Worm (Caenorhabditis elegans) whole organism, L4 larva: ENCODE data around the gene xpc-1.

Experiments used
- D1046.2 ChIP-seq: fragments of 200-800 bp; sonication (Bioruptor generic); IDR thresholded peaks from 2 replicates; pipeline ENCODE4 v1.3.6; 2022; ENCODE audit warnings: missing genetic modification characterization, missing compliant biosample characterization
- F26F4.8 ChIP-seq: fragments of 200-800 bp; sonication (Bioruptor generic); conservative IDR thresholded peaks from 2 replicates; pipeline ENCODE4 v1.3.6; 2022; ENCODE audit warnings: missing genetic modification characterization, missing compliant biosample characterization
- F44E2.7 ChIP-seq: fragments of 200-800 bp; sonication (Bioruptor generic); IDR thresholded peaks from 2 replicates; pipeline ENCODE4 v2.1.2; 2022; ENCODE audit warnings: missing genetic modification characterization, missing compliant biosample characterization
- F49E8.2 ChIP-seq: sonication (generic microtip); optimal IDR thresholded peaks from 2 replicates; lab custom pipeline; 2016; ENCODE audit warnings: missing compliant biosample characterization, mild to moderate bottlenecking, missing genetic modification characterization, borderline replicate concordance
- R02D3.7 ChIP-seq: fragments of 150-350 bp; sonication (generic microtip); optimal IDR thresholded peaks from 3 replicates; lab custom pipeline; 2014; ENCODE audit warnings: missing biosample characterization, missing genetic modification characterization
- T26A8.4 ChIP-seq: fragments of 200-800 bp; sonication (Bioruptor generic); IDR thresholded peaks from 2 replicates; pipeline ENCODE4 v1.3.6; 2022; ENCODE audit warnings: missing genetic modification characterization, missing compliant biosample characterization
- Y48G9A.11 ChIP-seq: fragments of 200-800 bp; sonication (Bioruptor generic); IDR thresholded peaks from 2 replicates; pipeline ENCODE4 v1.3.6; 2022; ENCODE audit warnings: missing genetic modification reagents, missing genetic modification characterization, missing compliant biosample characterization
- ZK337.2 ChIP-seq: fragments of 200-800 bp; sonication (Bioruptor generic); IDR thresholded peaks from 2 replicates; pipeline ENCODE4 v1.3.6; 2022; ENCODE audit warnings: missing genetic modification reagents, missing genetic modification characterization, missing compliant biosample characterization
- aha-1 ChIP-seq: fragments of 150-350 bp; peaks from one replicate; lab custom pipeline; 2014; ENCODE audit warnings: missing biosample characterization, missing genetic modification characterization
- ama-1 ChIP-seq: fragments of 150-350 bp; optimal IDR thresholded peaks from 2 replicates; lab custom pipeline; 2014; ENCODE audit warnings: inconsistent platforms, mixed read lengths
- ceh-20 ChIP-seq: fragments of 200-800 bp; sonication (Bioruptor generic); IDR thresholded peaks from 2 replicates; pipeline ENCODE4 v1.3.6; 2022; ENCODE audit warnings: missing genetic modification reagents, missing genetic modification characterization, missing compliant biosample characterization
- ceh-32 ChIP-seq: sonication (generic microtip); optimal IDR thresholded peaks from 2 replicates; lab custom pipeline; 2016; ENCODE audit warnings: mild to moderate bottlenecking, missing genetic modification characterization, missing compliant biosample characterization; ENCODE audit not compliant: poor library complexity
- ceh-44 ChIP-seq: fragments of 200-800 bp; sonication (Bioruptor generic); IDR thresholded peaks from 2 replicates; pipeline ENCODE4 v1.3.6; 2022; ENCODE audit warnings: missing genetic modification reagents, missing genetic modification characterization, missing compliant biosample characterization
- dmd-8 ChIP-seq: fragments of 200-800 bp; sonication (Bioruptor generic); IDR thresholded peaks from 2 replicates; pipeline ENCODE4 v1.3.6; 2022; ENCODE audit warnings: missing genetic modification characterization, missing compliant biosample characterization
- dmd-9 ChIP-seq: fragments of 200-800 bp; sonication (Bioruptor generic); IDR thresholded peaks from 2 replicates; pipeline ENCODE4 v1.3.6; 2022; ENCODE audit warnings: missing genetic modification reagents, missing genetic modification characterization, missing compliant biosample characterization
- dpl-1 ChIP-seq: fragments of 150-350 bp; optimal IDR thresholded peaks from 2 replicates; lab custom pipeline; 2014; ENCODE audit warnings: missing biosample characterization, missing genetic modification reagents, missing genetic modification characterization
- duxl-1 ChIP-seq: sonication (generic microtip); optimal IDR thresholded peaks from 2 replicates; lab custom pipeline; 2016; ENCODE audit warnings: mild to moderate bottlenecking, missing genetic modification characterization, moderate library complexity, missing compliant biosample characterization; ENCODE audit not compliant: poor library complexity
- gei-8 ChIP-seq: fragments of 200-800 bp; sonication (Bioruptor generic); optimal IDR thresholded peaks from 2 replicates; lab custom pipeline; 2018; ENCODE audit warnings: mild to moderate bottlenecking, missing genetic modification characterization, missing compliant biosample characterization
- hlh-30 ChIP-seq: sonication (generic microtip); optimal IDR thresholded peaks from 2 replicates; lab custom pipeline; 2017; ENCODE audit warnings: antibody characterized with exemption, mild to moderate bottlenecking, missing genetic modification characterization, missing compliant biosample characterization; ENCODE audit not compliant: insufficient read depth
- hmg-1.1 ChIP-seq: fragments of 200-800 bp; sonication (Bioruptor generic); IDR thresholded peaks from 2 replicates; pipeline ENCODE4 v1.3.6; 2022; ENCODE audit warnings: missing genetic modification reagents, missing genetic modification characterization, missing compliant biosample characterization
- lin-13 ChIP-seq: fragments of 150-350 bp; optimal IDR thresholded peaks from 2 replicates; lab custom pipeline; 2014; ENCODE audit warnings: missing biosample characterization, missing genetic modification reagents, missing genetic modification characterization
- lin-15B ChIP-seq: fragments of 150-350 bp; sonication (generic microtip); optimal IDR thresholded peaks from 3 replicates; lab custom pipeline; 2014; ENCODE audit warnings: missing biosample characterization, missing genetic modification characterization
- lsy-2 ChIP-seq, 2 experiments: fragments of 150-350 bp in 1 of 2; sonication (generic microtip) in 1 of 2; optimal IDR thresholded peaks; 2 replicates each; lab custom pipeline; 2014 to 2017; ENCODE audit warnings: missing biosample characterization in 2 of 2, missing genetic modification characterization in 2 of 2
- madf-5 ChIP-seq, 2 experiments: fragments of 200-800 bp; sonication (Bioruptor generic); IDR thresholded peaks; 2 replicates each; pipeline ENCODE4 v1.3.6; 2022; ENCODE audit warnings: missing compliant biosample characterization in 2 of 2, missing genetic modification characterization in 2 of 2
- mdl-1 ChIP-seq, 2 experiments: fragments of 150-350 bp in 1 of 2; sonication (generic microtip) in 1 of 2; optimal IDR thresholded peaks; 2 replicates each; lab custom pipeline; 2014 to 2017; ENCODE audit warnings: missing biosample characterization in 2 of 2, missing genetic modification characterization in 2 of 2
- mep-1 ChIP-seq: fragments of 150-350 bp; sonication (generic microtip); optimal IDR thresholded peaks from 3 replicates; lab custom pipeline; 2014; ENCODE audit warnings: missing biosample characterization, missing genetic modification characterization
- mxl-3 ChIP-seq: fragments of 200-800 bp; sonication (Bioruptor generic); optimal IDR thresholded peaks from 2 replicates; lab custom pipeline; 2018; ENCODE audit warnings: mild to moderate bottlenecking, missing genetic modification characterization, missing compliant biosample characterization
- nhr-102 ChIP-seq: sonication (generic microtip); optimal IDR thresholded peaks from 2 replicates; lab custom pipeline; 2016; ENCODE audit warnings: mild to moderate bottlenecking, missing genetic modification characterization, moderate library complexity, missing compliant biosample characterization
- nhr-111 ChIP-seq: fragments of 200-800 bp; sonication (Bioruptor generic); optimal IDR thresholded peaks from 2 replicates; lab custom pipeline; 2018; ENCODE audit warnings: mild to moderate bottlenecking, missing genetic modification characterization, missing compliant biosample characterization
- nhr-237 ChIP-seq: sonication (generic microtip); optimal IDR thresholded peaks from 2 replicates; lab custom pipeline; 2017; ENCODE audit warnings: missing biosample characterization, missing genetic modification characterization
- nhr-28 ChIP-seq: fragments of 150-350 bp; optimal IDR thresholded peaks from 2 replicates; lab custom pipeline; 2014; ENCODE audit warnings: missing biosample characterization, missing genetic modification characterization
- nhr-6 ChIP-seq: fragments of 150-350 bp; optimal IDR thresholded peaks from 2 replicates; lab custom pipeline; 2014; ENCODE audit warnings: missing biosample characterization, missing genetic modification characterization
- php-3 ChIP-seq: fragments of 200-800 bp; sonication (Bioruptor generic); IDR thresholded peaks from 2 replicates; pipeline ENCODE4 v1.3.6; 2022; ENCODE audit warnings: missing genetic modification reagents, missing genetic modification characterization, missing compliant biosample characterization
- rbr-2 ChIP-seq: sonication (generic microtip); optimal IDR thresholded peaks from 2 replicates; lab custom pipeline; 2016; ENCODE audit warnings: missing genotype, missing genetic modification characterization, missing compliant biosample characterization
- saeg-2 ChIP-seq: fragments of 200-800 bp; sonication (Bioruptor generic); IDR thresholded peaks from 2 replicates; pipeline ENCODE4 v1.3.6; 2022; ENCODE audit warnings: missing genetic modification reagents, missing genetic modification characterization, missing compliant biosample characterization
- set-16 ChIP-seq: fragments of 200-800 bp; sonication (Bioruptor generic); IDR thresholded peaks from 2 replicates; pipeline ENCODE4 v1.3.6; 2022; ENCODE audit warnings: missing genetic modification reagents, missing genetic modification characterization, missing compliant biosample characterization
- tag-97 ChIP-seq: fragments of 200-800 bp; sonication (Bioruptor generic); IDR thresholded peaks from 2 replicates; pipeline ENCODE4 v1.3.6; 2022; ENCODE audit warnings: missing genetic modification characterization, missing compliant biosample characterization
- tra-1 ChIP-seq: fragments of 200-800 bp; sonication (Bioruptor generic); IDR thresholded peaks from 2 replicates; pipeline ENCODE4 v1.3.6; 2022; ENCODE audit warnings: missing genetic modification reagents, missing genetic modification characterization, missing compliant biosample characterization
- unc-130 ChIP-seq: sonication (generic microtip); optimal IDR thresholded peaks from 2 replicates; lab custom pipeline; 2016; ENCODE audit warnings: missing genetic modification reagents, missing genetic modification characterization, missing compliant biosample characterization
- unc-62 ChIP-seq, 3 experiments: fragments of 150-350 bp in 1 of 3; sonication (generic microtip); optimal IDR thresholded peaks in 2 of 3; peaks in 1 of 3; 1 replicate in 1 of 3; 2 replicates in 2 of 3; lab custom pipeline; 2014 to 2017; ENCODE audit warnings: missing biosample characterization in 3 of 3, missing genetic modification characterization in 3 of 3, missing genetic modification reagents in 3 of 3, missing genotype in 1 of 3
- zfp-2 ChIP-seq: sonication (generic microtip); optimal IDR thresholded peaks from 2 replicates; lab custom pipeline; 2016; ENCODE audit warnings: mild to moderate bottlenecking, missing genetic modification characterization, missing compliant biosample characterization
- zfp-3 ChIP-seq: fragments of 200-800 bp; sonication (Bioruptor generic); conservative IDR thresholded peaks from 2 replicates; pipeline ENCODE4 v1.3.6; 2022; ENCODE audit warnings: missing genetic modification reagents, missing genetic modification characterization, missing compliant biosample characterization
- ztf-7 ChIP-seq: fragments of 150-350 bp; optimal IDR thresholded peaks from 2 replicates; lab custom pipeline; 2014; ENCODE audit warnings: missing biosample characterization, missing genetic modification characterization

The xpc-1 gene

ce11 chrIV:2032946-2033411 is 40.1 kb downstream of the xpc-1 start, which contains the start of gene cpsf-1 (continued):
- 0 out of 2 replicates have a peak, but pooled peaks have one; percentile 37 for TF ChIP-seq Y48G9A.11 (GFP tag; lab: Robert Waterston, UW)
- TF ChIP-seq unc-62 (GFP tag; optimal IDR thresholded peaks at IDR 0.05 in 1 of 2; lab: Kevin White, UChicago), result peak in 1 of 2 experiments; percentile 66
- no peak for TF ChIP-seq unc-62 (tag; optimal IDR thresholded peaks at IDR 0.05; lab: Kevin White, UChicago)
- peak; percentile 68 for TF ChIP-seq hlh-30 (tag; lab: Kevin White, UChicago)
- peak; percentile 67 for TF ChIP-seq rbr-2 (tag; lab: Kevin White, UChicago)
- TF ChIP-seq ceh-32 (tag; lab: Kevin White, UChicago), result no peak
- no peak for TF ChIP-seq gei-8 (GFP tag; lab: Kevin White, UChicago)
- peak; percentile 51 to 90 for TF ChIP-seq lsy-2 (tag; optimal IDR thresholded peaks at IDR 0.05; lab: Kevin White, UChicago)
- TF ChIP-seq nhr-111 (GFP tag; lab: Kevin White, UChicago), result no peak
- no peak for TF ChIP-seq nhr-102 (tag; lab: Kevin White, UChicago)
- peak; percentile 81 for TF ChIP-seq unc-130 (GFP tag; lab: Kevin White, UChicago)
- TF ChIP-seq tra-1, result no peak
- peak; percentile 90 for TF ChIP-seq aha-1
- TF ChIP-seq ZK337.2 (GFP tag; lab: Robert Waterston, UW), result peak; percentile 64
- TF ChIP-seq duxl-1 (tag; lab: Kevin White, UChicago), result peak; percentile 22
- TF ChIP-seq tag-97, result no peak
- TF ChIP-seq lin-13, result peak; percentile 85
- TF ChIP-seq zfp-3 (GFP tag; lab: Robert Waterston, UW), result no peak

- no peak for TF ChIP-seq tag-97
- TF ChIP-seq aha-1, result peak; percentile 49
These were observed 44.1 kb downstream of the xpc-1 start, which contains the start of the genes Y76B12C.9 and cng-2 for ce11 chrIV:2036974-2037373. Gene Y76B12C.9 (minus strand): TSS chrIV:2037074. Gene cng-2 (plus strand): TSS chrIV:2037191.

ce11 chrIV:2037497-2037896 is 44.6 kb downstream of the xpc-1 start:
- TF ChIP-seq F44E2.7 (GFP tag; lab: Robert Waterston, UW), result no peak
- no peak for TF ChIP-seq F26F4.8 (GFP tag; lab: Robert Waterston, UW)
- TF ChIP-seq R02D3.7 (tag; lab: Kevin White, UChicago), result no peak
- TF ChIP-seq set-16, result peak; percentile 55; the same call in 1 of the 2 replicates
- no peak for TF ChIP-seq nhr-237 (tag; lab: Kevin White, UChicago)
- no peak for TF ChIP-seq nhr-111 (GFP tag; lab: Kevin White, UChicago)
- TF ChIP-seq hmg-1.1 (GFP tag; lab: Robert Waterston, UW), result no peak
- no peak for TF ChIP-seq lin-15B (tag; lab: Kevin White, UChicago)
- TF ChIP-seq lin-13, result no peak
- no peak for TF ChIP-seq dmd-9 (GFP tag; lab: Robert Waterston, UW)
- peak in 1 of 2 experiments; percentile 19 for TF ChIP-seq unc-62 (GFP tag; optimal IDR thresholded peaks at IDR 0.05 in 1 of 2; lab: Kevin White, UChicago)
- TF ChIP-seq unc-62 (tag; optimal IDR thresholded peaks at IDR 0.05; lab: Kevin White, UChicago), result no peak
- TF ChIP-seq dmd-8 (GFP tag; lab: Robert Waterston, UW), result no peak

DNA sequence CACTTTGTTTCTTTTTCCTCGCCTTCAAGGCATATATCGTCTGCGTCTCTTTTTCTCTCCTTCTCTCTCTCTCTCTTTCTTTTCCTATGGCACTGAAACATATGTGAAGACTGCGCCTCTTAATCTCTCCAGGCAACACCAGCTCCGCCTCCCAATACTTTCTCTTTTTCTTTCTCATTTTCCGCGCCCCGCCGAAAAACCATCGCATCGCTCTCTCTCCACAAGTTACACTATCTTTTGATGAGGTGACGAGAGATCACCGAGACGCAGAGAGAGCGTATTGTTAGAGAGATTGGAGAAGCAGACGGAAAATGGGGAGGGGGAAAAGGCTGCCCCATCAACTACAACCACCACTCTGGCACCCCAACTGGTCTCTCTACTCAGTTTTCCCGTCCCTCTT is 56.0 kb downstream of the xpc-1 start:
- TF ChIP-seq nhr-28 (tag; lab: Kevin White, UChicago) (peak; percentile 61), ceh-44 (GFP tag; lab: Robert Waterston, UW) (no peak), nhr-6 (tag; lab: Kevin White, UChicago) (no peak), mdl-1 (tag; optimal IDR thresholded peaks at IDR 0.05; lab: Kevin White, UChicago) (peak in 1 of 2 experiments; percentile 42), dmd-9 (GFP tag; lab: Robert Waterston, UW) (no peak), F49E8.2 (tag; lab: Kevin White, UChicago) (no peak), ceh-20 (GFP tag; lab: Robert Waterston, UW) (peak; percentile 77; the same call in 1 of the 2 replicates), ztf-7 (tag; lab: Kevin White, UChicago) (no peak), mep-1 (tag; lab: Kevin White, UChicago) (peak; percentile 93), madf-5 (GFP tag; IDR thresholded peaks at IDR 0.05; lab: Robert Waterston, UW) (no peak), lin-15B (tag; lab: Kevin White, UChicago) (no peak), mxl-3 (GFP tag; lab: Kevin White, UChicago) (peak; percentile 69), unc-130 (GFP tag; lab: Kevin White, UChicago) (no peak), T26A8.4 (no peak), saeg-2 (GFP tag; lab: Robert Waterston, UW) (no peak), php-3 (GFP tag; lab: Robert Waterston, UW) (no peak), F26F4.8 (GFP tag; lab: Robert Waterston, UW) (no peak), tra-1 (0 out of 2 replicates have a peak, but pooled peaks have one; percentile 33), D1046.2 (GFP tag; lab: Robert Waterston, UW) (no peak), ama-1 (no peak), zfp-2 (tag; lab: Kevin White, UChicago) (no peak), nhr-237 (tag; lab: Kevin White, UChicago) (no peak), dpl-1 (GFP tag; lab: Kevin White, UChicago) (peak; percentile 28), lin-13 (peak; percentile 31)
